Fruit fly (Drosophila melanogaster) whole organism, embryonic: Measurements from ENCODE around the gene Naa80.

ENCODE experiments used
- Aef1 ChIP-seq: fragments of 200-800 bp; sonication (Bioruptor generic); IDR thresholded peaks from 3 replicates; pipeline ENCODE4 v1.3.6; 2022; ENCODE audit warnings: missing biosample characterization, missing genetic modification characterization
- Antp ChIP-seq: fragments of 200-800 bp; sonication (Bioruptor generic); optimal IDR thresholded peaks from 3 replicates; lab custom pipeline; 2016; ENCODE audit warnings: missing biosample characterization, missing genetic modification characterization
- Blimp-1 ChIP-seq: fragments of 200-800 bp; sonication (Bioruptor generic); optimal IDR thresholded peaks from 3 replicates; lab custom pipeline; 2018; ENCODE audit warnings: missing biosample characterization, missing genetic modification characterization, mild to moderate bottlenecking, moderate library complexity, missing genetic modification reagents
- CG11093 ChIP-seq: fragments of 200-800 bp; sonication (Bioruptor generic); IDR thresholded peaks from 3 replicates; pipeline ENCODE4 v1.3.6; 2022; ENCODE audit warnings: missing biosample characterization, missing genetic modification characterization
- CG11456 ChIP-seq: fragments of 200-800 bp; sonication (Bioruptor generic); IDR thresholded peaks from 3 replicates; pipeline ENCODE4 v1.3.6; 2022; ENCODE audit warnings: missing biosample characterization, missing genetic modification characterization
- CG12659 ChIP-seq: fragments of 200-800 bp; sonication (Bioruptor generic); optimal IDR thresholded peaks from 3 replicates; lab custom pipeline; 2017; ENCODE audit warnings: mild to moderate bottlenecking, missing biosample characterization, missing genetic modification reagents, missing genetic modification characterization
- CG14965 ChIP-seq: fragments of 200-800 bp; sonication (Bioruptor generic); optimal IDR thresholded peaks from 2 replicates; lab custom pipeline; 2016; ENCODE audit warnings: missing biosample characterization, missing genetic modification characterization, borderline replicate concordance
- CG15011 ChIP-seq: fragments of 200-800 bp; sonication (Bioruptor generic); optimal IDR thresholded peaks from 3 replicates; lab custom pipeline; 2018; ENCODE audit warnings: missing biosample characterization, mild to moderate bottlenecking, missing genetic modification characterization
- CG15269 ChIP-seq: fragments of 200-800 bp; sonication (Bioruptor generic); optimal IDR thresholded peaks from 2 replicates; lab custom pipeline; 2018; ENCODE audit warnings: missing biosample characterization, mild to moderate bottlenecking, missing genetic modification characterization, moderate library complexity
- CG17186 ChIP-seq: fragments of 200-800 bp; sonication (Bioruptor generic); optimal IDR thresholded peaks from 3 replicates; lab custom pipeline; 2017; ENCODE audit warnings: missing biosample characterization, missing genetic modification reagents, missing genetic modification characterization
- CG17361 ChIP-seq: fragments of 200-800 bp; sonication (Bioruptor generic); IDR thresholded peaks from 3 replicates; pipeline ENCODE4 v1.3.6; 2022; ENCODE audit warnings: missing biosample characterization, missing genetic modification characterization
- CG17568 ChIP-seq: fragments of 200-800 bp; sonication (Bioruptor generic); optimal IDR thresholded peaks from 2 replicates; lab custom pipeline; 2018; ENCODE audit warnings: missing biosample characterization, mild to moderate bottlenecking, missing genetic modification characterization, moderate library complexity
- CG17829 ChIP-seq: fragments of 200-800 bp; optimal IDR thresholded peaks from 2 replicates; lab custom pipeline; 2019; ENCODE audit warnings: missing biosample characterization, mild to moderate bottlenecking, missing genetic modification characterization, moderate library complexity
- CG2678 ChIP-seq: fragments of 200-800 bp; sonication (Bioruptor generic); optimal IDR thresholded peaks from 3 replicates; lab custom pipeline; 2019; ENCODE audit warnings: missing biosample characterization, mild to moderate bottlenecking, missing genetic modification characterization, moderate library complexity
- CG2875 ChIP-seq: fragments of 200-800 bp; sonication (Bioruptor generic); optimal IDR thresholded peaks from 2 replicates; lab custom pipeline; 2017; ENCODE audit warnings: missing biosample characterization, mild to moderate bottlenecking, missing genetic modification characterization, missing genetic modification reagents
- CG34224 ChIP-seq: fragments of 200-800 bp; sonication (Bioruptor generic); IDR thresholded peaks from 3 replicates; pipeline ENCODE4 v1.3.6; 2022; ENCODE audit warnings: missing biosample characterization, missing genetic modification characterization; ENCODE audit not compliant: partially characterized antibody
- CG34422 ChIP-seq: fragments of 200-800 bp; sonication (Bioruptor generic); IDR thresholded peaks from 3 replicates; pipeline ENCODE4 v1.3.6; 2022; ENCODE audit warnings: missing biosample characterization, missing genetic modification characterization
- CG3838 ChIP-seq: fragments of 200-800 bp; sonication (Bioruptor generic); optimal IDR thresholded peaks from 3 replicates; lab custom pipeline; 2016; ENCODE audit warnings: missing biosample characterization, missing genetic modification characterization
- CG5245 ChIP-seq: fragments of 200-800 bp; sonication (Bioruptor generic); optimal IDR thresholded peaks from 3 replicates; lab custom pipeline; 2016; ENCODE audit warnings: missing biosample characterization, missing genetic modification characterization
- CG5953 ChIP-seq: fragments of 200-800 bp; sonication (Bioruptor generic); IDR thresholded peaks from 2 replicates; pipeline ENCODE4 v1.3.6; 2022; ENCODE audit warnings: missing biosample characterization, missing genetic modification characterization
- CG7372 ChIP-seq: fragments of 200-800 bp; sonication (Bioruptor generic); IDR thresholded peaks from 2 replicates; pipeline ENCODE4 v1.3.6; 2022; ENCODE audit warnings: missing biosample characterization, missing genetic modification characterization
- CG7963 ChIP-seq: fragments of 200-800 bp; sonication (Bioruptor generic); IDR thresholded peaks from 3 replicates; pipeline ENCODE4 v1.3.6; 2022; ENCODE audit warnings: missing biosample characterization, missing genetic modification characterization; ENCODE audit not compliant: partially characterized antibody
- CG9876 ChIP-seq: fragments of 200-800 bp; sonication (Bioruptor generic); optimal IDR thresholded peaks from 2 replicates; lab custom pipeline; 2016; ENCODE audit warnings: missing biosample characterization, missing genetic modification characterization
- CkIIα-i1 ChIP-seq: fragments of 200-800 bp; sonication (Bioruptor generic); IDR thresholded peaks from 2 replicates; pipeline ENCODE4 v1.3.6; 2022; ENCODE audit warnings: missing biosample characterization, missing genetic modification characterization
- Drgx ChIP-seq: fragments of 200-800 bp; sonication (Bioruptor generic); IDR thresholded peaks from 2 replicates; pipeline ENCODE4 v1.3.6; 2022; ENCODE audit warnings: missing biosample characterization, missing genetic modification characterization
- Fer2 ChIP-seq: fragments of 200-800 bp; sonication (Bioruptor generic); optimal IDR thresholded peaks from 2 replicates; lab custom pipeline; 2018; ENCODE audit warnings: missing biosample characterization, mild to moderate bottlenecking, missing genetic modification characterization, moderate library complexity
- Hand ChIP-seq: fragments of 200-800 bp; sonication (Bioruptor generic); optimal IDR thresholded peaks from 2 replicates; lab custom pipeline; 2017; ENCODE audit warnings: mild to moderate bottlenecking, missing biosample characterization, missing genetic modification reagents, missing genetic modification characterization
- Med ChIP-seq: fragments of 200-800 bp; sonication (Bioruptor generic); peaks from one replicate; lab custom pipeline; 2016; ENCODE audit warnings: missing biosample characterization, missing genetic modification characterization, mild to moderate bottlenecking, inconsistent platforms, moderate library complexity
- Poxn ChIP-seq: fragments of 200-800 bp; sonication (Bioruptor generic); IDR thresholded peaks from 2 replicates; pipeline ENCODE4 v1.3.6; 2022; ENCODE audit warnings: missing biosample characterization, missing genetic modification characterization
- Sox100B ChIP-seq: fragments of 200-800 bp; sonication (Bioruptor generic); optimal IDR thresholded peaks from 3 replicates; lab custom pipeline; 2018; ENCODE audit warnings: missing biosample characterization, mild to moderate bottlenecking, missing genetic modification characterization
- Sox102F ChIP-seq: fragments of 200-800 bp; sonication (Bioruptor generic); optimal IDR thresholded peaks from 2 replicates; lab custom pipeline; 2018; ENCODE audit warnings: missing biosample characterization, mild to moderate bottlenecking, missing genetic modification characterization, moderate library complexity
- Sry-δ ChIP-seq: fragments of 200-800 bp; sonication (Bioruptor generic); optimal IDR thresholded peaks from 2 replicates; lab custom pipeline; 2016; ENCODE audit warnings: missing biosample characterization, missing genetic modification characterization
- caup ChIP-seq: fragments of 200-800 bp; sonication (Bioruptor generic); optimal IDR thresholded peaks from 3 replicates; lab custom pipeline; 2017; ENCODE audit warnings: missing biosample characterization, mild to moderate bottlenecking, missing genetic modification characterization, moderate library complexity; ENCODE audit not compliant: severe bottlenecking
- cwo ChIP-seq: fragments of 200-800 bp; sonication (Bioruptor generic); optimal IDR thresholded peaks from 3 replicates; lab custom pipeline; 2017; ENCODE audit warnings: missing biosample characterization, missing genetic modification characterization, mild to moderate bottlenecking, moderate library complexity, missing genetic modification reagents
- da ChIP-seq: fragments of 200-800 bp; sonication (Bioruptor generic); optimal IDR thresholded peaks from 2 replicates; lab custom pipeline; 2016; ENCODE audit warnings: missing biosample characterization, missing genetic modification characterization
- fd3F ChIP-seq: fragments of 200-800 bp; sonication (Bioruptor generic); optimal IDR thresholded peaks from 2 replicates; lab custom pipeline; 2018; ENCODE audit warnings: missing biosample characterization, mild to moderate bottlenecking, missing genetic modification characterization, moderate library complexity
- gce ChIP-seq: fragments of 200-800 bp; sonication (Bioruptor generic); IDR thresholded peaks from 3 replicates; pipeline ENCODE4 v1.3.6; 2022; ENCODE audit warnings: missing biosample characterization, missing genetic modification characterization
- gfzf ChIP-seq: fragments of 200-800 bp; sonication (Bioruptor generic); optimal IDR thresholded peaks from 2 replicates; lab custom pipeline; 2016; ENCODE audit warnings: missing biosample characterization, mild to moderate bottlenecking, missing genetic modification characterization, moderate library complexity
- gro ChIP-seq: fragments of 200-800 bp; sonication (Bioruptor generic); optimal IDR thresholded peaks from 2 replicates; lab custom pipeline; 2016; ENCODE audit warnings: missing biosample characterization, missing genetic modification characterization
- h ChIP-seq: fragments of >200 bp; optimal IDR thresholded peaks from 2 replicates; lab custom pipeline; 2017
- lov ChIP-seq, 2 experiments: fragments of 200-800 bp in 1 of 2; fragments of >200 bp in 1 of 2; sonication (Bioruptor generic) in 1 of 2; IDR thresholded peaks in 1 of 2; optimal IDR thresholded peaks in 1 of 2; 2 replicates in 1 of 2; 3 replicates in 1 of 2; pipeline versions ENCODE4 v1.3.6 to Lab custom; 2017 to 2022; ENCODE audit warnings: missing biosample characterization in 1 of 2, missing genetic modification characterization in 1 of 2
- nom ChIP-seq: fragments of 200-800 bp; sonication (Bioruptor generic); optimal IDR thresholded peaks from 2 replicates; lab custom pipeline; 2017; ENCODE audit warnings: missing biosample characterization, missing genetic modification characterization, mild to moderate bottlenecking, moderate library complexity, missing genetic modification reagents
- pb ChIP-seq: fragments of 200-800 bp; sonication (Bioruptor generic); optimal IDR thresholded peaks from 3 replicates; lab custom pipeline; 2016; ENCODE audit warnings: missing biosample characterization, missing genetic modification characterization
- phol ChIP-seq: fragments of 200-800 bp; sonication (Bioruptor generic); optimal IDR thresholded peaks from 3 replicates; lab custom pipeline; 2018; ENCODE audit warnings: missing biosample characterization, mild to moderate bottlenecking, missing genetic modification characterization, moderate library complexity
- ranshi ChIP-seq: fragments of 200-800 bp; sonication (Bioruptor generic); IDR thresholded peaks from 2 replicates; pipeline ENCODE4 v1.3.6; 2022; ENCODE audit warnings: missing biosample characterization, missing genetic modification characterization
- run ChIP-seq: fragments of 200-800 bp; sonication (Bioruptor generic); optimal IDR thresholded peaks from 3 replicates; lab custom pipeline; 2018; ENCODE audit warnings: missing biosample characterization, mild to moderate bottlenecking, missing genetic modification characterization
- sisA ChIP-seq: fragments of 200-800 bp; sonication (Bioruptor generic); IDR thresholded peaks from 2 replicates; pipeline ENCODE4 v1.3.6; 2022; ENCODE audit warnings: missing biosample characterization, missing genetic modification characterization
- ssp ChIP-seq: fragments of 200-800 bp; sonication (Bioruptor generic); IDR thresholded peaks from 2 replicates; pipeline ENCODE4 v1.3.6; 2022; ENCODE audit warnings: missing biosample characterization, missing genetic modification characterization
- tio ChIP-seq: fragments of 200-800 bp; sonication (Bioruptor generic); optimal IDR thresholded peaks from 2 replicates; lab custom pipeline; 2017; ENCODE audit warnings: missing biosample characterization, missing genetic modification characterization, inconsistent platforms
- tup ChIP-seq: fragments of 200-800 bp; sonication (Bioruptor generic); optimal IDR thresholded peaks from 2 replicates; lab custom pipeline; 2016; ENCODE audit warnings: missing biosample characterization, mild to moderate bottlenecking, missing genetic modification characterization, moderate library complexity

The Naa80 gene

dm6 chr3R:9771519-9771972, 3.9 kb downstream of the Naa80 start, which contains the start of gene CG9471 (continued):
- no peak for TF ChIP-seq lov (optimal IDR thresholded peaks at IDR 0.05; lab: Kevin White, UChicago)
- peak; percentile 87 for TF ChIP-seq lov (GFP tag; IDR thresholded peaks at IDR 0.05; lab: Robert Waterston, UW)
- TF ChIP-seq Sox100B (GFP tag; lab: Kevin White, UChicago) = peak; percentile 85
- TF ChIP-seq CG5953 = peak; percentile 83
- TF ChIP-seq fd3F = peak; percentile 89
- TF ChIP-seq pb (GFP tag; lab: Kevin White, UChicago) = peak; percentile 73
- peak; percentile 95 for TF ChIP-seq CG2678 (tag; lab: Kevin White, UChicago)
- TF ChIP-seq run (tag; lab: Kevin White, UChicago) = peak; percentile 75
- no peak for TF ChIP-seq CG17568 (GFP tag; lab: Kevin White, UChicago)
- TF ChIP-seq Fer2 (tag; lab: Kevin White, UChicago) = peak; percentile 85
- TF ChIP-seq CkIIα-i1 (GFP tag; lab: Robert Waterston, UW) = no peak
- peak; percentile 92 for TF ChIP-seq CG7372 (GFP tag; lab: Robert Waterston, UW)
- TF ChIP-seq CG17361 = peak; percentile 93
- peak; percentile 88 for TF ChIP-seq CG11093
- TF ChIP-seq Sox102F (GFP tag; lab: Kevin White, UChicago) = peak; percentile 93
- TF ChIP-seq cwo (GFP tag; lab: Kevin White, UChicago) = peak; percentile 85
- peak; percentile 77 for TF ChIP-seq tup (GFP tag; lab: Kevin White, UChicago)
- peak; percentile 87 for TF ChIP-seq caup
- TF ChIP-seq h (lab: Kevin White, UChicago) = no peak
- TF ChIP-seq CG11456 = peak; percentile 88
- peak; percentile 78 for TF ChIP-seq CG2875 (GFP tag; lab: Kevin White, UChicago)
- peak; percentile 73 for TF ChIP-seq Poxn
- TF ChIP-seq gro (GFP tag; lab: Kevin White, UChicago) = peak; percentile 89
- TF ChIP-seq CG7963 (GFP tag; lab: Robert Waterston, UW) = no peak
- TF ChIP-seq Drgx (GFP tag; lab: Robert Waterston, UW) = peak; percentile 94
- TF ChIP-seq sisA (GFP tag; lab: Robert Waterston, UW) = peak; percentile 93
- TF ChIP-seq gce = peak; percentile 80; the same call in 2 of the 3 replicates
- TF ChIP-seq da (GFP tag; lab: Kevin White, UChicago) = peak; percentile 61
- peak; percentile 93 for TF ChIP-seq CG34422 (GFP tag; lab: Robert Waterston, UW)
- TF ChIP-seq Blimp-1 (GFP tag; lab: Kevin White, UChicago) = peak; percentile 89
- peak; percentile 91 for TF ChIP-seq CG17829
- peak; percentile 91 for TF ChIP-seq Aef1 (GFP tag; lab: Robert Waterston, UW)
- TF ChIP-seq phol (tag; lab: Kevin White, UChicago) = peak; percentile 89
- no peak for TF ChIP-seq CG34224 (GFP tag; lab: Robert Waterston, UW)
- TF ChIP-seq Med (GFP tag; lab: Kevin White, UChicago) = peak; percentile 96
- TF ChIP-seq CG15269 = peak; percentile 95
- TF ChIP-seq CG12659 (GFP tag; lab: Kevin White, UChicago) = peak; percentile 93
- TF ChIP-seq CG17186 (GFP tag; lab: Kevin White, UChicago) = peak; percentile 16
- TF ChIP-seq CG15011 = peak; percentile 86
- peak; percentile 77 for TF ChIP-seq ssp (GFP tag; lab: Robert Waterston, UW)
- peak; percentile 49 for TF ChIP-seq Sry-δ (GFP tag; lab: Kevin White, UChicago)
- TF ChIP-seq Hand (GFP tag; lab: Kevin White, UChicago) = peak; percentile 93
- peak; percentile 77 for TF ChIP-seq CG5245
- peak; percentile 89 for TF ChIP-seq Antp
- TF ChIP-seq CG14965 = no peak
- no peak for TF ChIP-seq tio (GFP tag; lab: Kevin White, UChicago)
- TF ChIP-seq nom (GFP tag; lab: Kevin White, UChicago) = peak; percentile 86
- no peak for TF ChIP-seq gfzf (GFP tag; lab: Kevin White, UChicago)
- peak; percentile 79 for TF ChIP-seq CG9876 (GFP tag; lab: Kevin White, UChicago)
- peak; percentile 56 for TF ChIP-seq CG3838
- TF ChIP-seq ranshi (GFP tag; lab: Robert Waterston, UW) = peak; percentile 94
